Worm (Caenorhabditis elegans) whole organism, L4 larva: ENCODE results near the gene kin-26.
A peak's percentile ranks its signal among the peaks of the same experiment; 100 is the strongest.

Experiments used
- F10B5.3 ChIP-seq: sonication (generic microtip); optimal IDR thresholded peaks from 2 replicates; lab custom pipeline; 2016; ENCODE audit warnings: mild to moderate bottlenecking, missing genetic modification characterization, missing compliant biosample characterization
- F26F4.8 ChIP-seq: fragments of 200-800 bp; sonication (Bioruptor generic); conservative IDR thresholded peaks from 2 replicates; pipeline ENCODE4 v1.3.6; 2022; ENCODE audit warnings: missing genetic modification characterization, missing compliant biosample characterization
- F49E8.2 ChIP-seq: sonication (generic microtip); optimal IDR thresholded peaks from 2 replicates; lab custom pipeline; 2016; ENCODE audit warnings: missing compliant biosample characterization, mild to moderate bottlenecking, missing genetic modification characterization, borderline replicate concordance
- R02D3.7 ChIP-seq: fragments of 150-350 bp; sonication (generic microtip); optimal IDR thresholded peaks from 3 replicates; lab custom pipeline; 2014; ENCODE audit warnings: missing biosample characterization, missing genetic modification characterization
- T26A8.4 ChIP-seq: fragments of 200-800 bp; sonication (Bioruptor generic); IDR thresholded peaks from 2 replicates; pipeline ENCODE4 v1.3.6; 2022; ENCODE audit warnings: missing genetic modification characterization, missing compliant biosample characterization
- Y105C5A.15 ChIP-seq: fragments of 200-800 bp; sonication (Bioruptor generic); IDR thresholded peaks from 2 replicates; pipeline ENCODE4 v1.3.6; 2022; ENCODE audit warnings: missing genetic modification characterization, missing compliant biosample characterization
- Y48G9A.11 ChIP-seq: fragments of 200-800 bp; sonication (Bioruptor generic); IDR thresholded peaks from 2 replicates; pipeline ENCODE4 v1.3.6; 2022; ENCODE audit warnings: missing genetic modification reagents, missing genetic modification characterization, missing compliant biosample characterization
- Y5F2A.4 ChIP-seq: fragments of 200-800 bp; sonication (Bioruptor generic); optimal IDR thresholded peaks from 2 replicates; lab custom pipeline; 2018; ENCODE audit warnings: mild to moderate bottlenecking, missing genetic modification characterization, missing compliant biosample characterization
- ZK337.2 ChIP-seq: fragments of 200-800 bp; sonication (Bioruptor generic); IDR thresholded peaks from 2 replicates; pipeline ENCODE4 v1.3.6; 2022; ENCODE audit warnings: missing genetic modification reagents, missing genetic modification characterization, missing compliant biosample characterization
- ama-1 ChIP-seq: fragments of 150-350 bp; optimal IDR thresholded peaks from 2 replicates; lab custom pipeline; 2014; ENCODE audit warnings: inconsistent platforms, mixed read lengths
- arid-1 ChIP-seq: fragments of 200-800 bp; sonication (Bioruptor generic); conservative IDR thresholded peaks from 2 replicates; pipeline ENCODE4 v1.3.6; 2022; ENCODE audit warnings: missing genetic modification reagents, missing genetic modification characterization, missing compliant biosample characterization
- attf-4 ChIP-seq: sonication (generic microtip); optimal IDR thresholded peaks from 3 replicates; lab custom pipeline; 2017; ENCODE audit warnings: missing biosample characterization, missing genetic modification characterization
- ceh-20 ChIP-seq: fragments of 200-800 bp; sonication (Bioruptor generic); IDR thresholded peaks from 2 replicates; pipeline ENCODE4 v1.3.6; 2022; ENCODE audit warnings: missing genetic modification reagents, missing genetic modification characterization, missing compliant biosample characterization
- ceh-32 ChIP-seq: sonication (generic microtip); optimal IDR thresholded peaks from 2 replicates; lab custom pipeline; 2016; ENCODE audit warnings: mild to moderate bottlenecking, missing genetic modification characterization, missing compliant biosample characterization; ENCODE audit not compliant: poor library complexity
- ceh-62 ChIP-seq: sonication (generic microtip); optimal IDR thresholded peaks from 2 replicates; lab custom pipeline; 2017; ENCODE audit warnings: missing biosample characterization, missing genetic modification characterization
- daf-16 ChIP-seq, 3 experiments: sonication (generic microtip); optimal IDR thresholded peaks; 2 replicates each; lab custom pipeline; 2016 to 2017; ENCODE audit warnings: missing genetic modification characterization in 3 of 3, missing genetic modification reagents in 3 of 3, mild to moderate bottlenecking in 2 of 3, missing compliant biosample characterization in 2 of 3, missing biosample characterization in 1 of 3, moderate library complexity in 1 of 3
- dmd-6 ChIP-seq: fragments of 200-800 bp; sonication (Bioruptor generic); IDR thresholded peaks from 2 replicates; pipeline ENCODE4 v1.3.6; 2022; ENCODE audit warnings: missing genetic modification reagents, missing genetic modification characterization, missing compliant biosample characterization
- dpl-1 ChIP-seq: fragments of 150-350 bp; optimal IDR thresholded peaks from 2 replicates; lab custom pipeline; 2014; ENCODE audit warnings: missing biosample characterization, missing genetic modification reagents, missing genetic modification characterization
- dve-1 ChIP-seq: sonication (generic microtip); optimal IDR thresholded peaks from 2 replicates; lab custom pipeline; 2017; ENCODE audit warnings: antibody characterized with exemption, mild to moderate bottlenecking, missing genetic modification characterization, missing compliant biosample characterization; ENCODE audit not compliant: insufficient read depth
- egl-27 ChIP-seq: sonication (generic microtip); optimal IDR thresholded peaks from 3 replicates; lab custom pipeline; 2017; ENCODE audit warnings: missing biosample characterization, missing genetic modification reagents, missing genetic modification characterization
- fkh-10 ChIP-seq: fragments of 150-350 bp; optimal IDR thresholded peaks from 2 replicates; lab custom pipeline; 2014; ENCODE audit warnings: missing biosample characterization, missing genetic modification reagents, missing genetic modification characterization
- hlh-11 ChIP-seq: fragments of 200-800 bp; sonication (Bioruptor generic); optimal IDR thresholded peaks from 2 replicates; lab custom pipeline; 2018; ENCODE audit warnings: mild to moderate bottlenecking, missing genetic modification characterization, missing compliant biosample characterization
- hlh-30 ChIP-seq: sonication (generic microtip); optimal IDR thresholded peaks from 2 replicates; lab custom pipeline; 2017; ENCODE audit warnings: antibody characterized with exemption, mild to moderate bottlenecking, missing genetic modification characterization, missing compliant biosample characterization; ENCODE audit not compliant: insufficient read depth
- lim-7 ChIP-seq: fragments of 200-800 bp; sonication (Bioruptor generic); IDR thresholded peaks from 2 replicates; pipeline ENCODE4 v1.3.6; 2022; ENCODE audit warnings: missing genetic modification characterization, missing compliant biosample characterization
- lin-1 ChIP-seq: fragments of 200-800 bp; sonication (Bioruptor generic); IDR thresholded peaks from 2 replicates; pipeline ENCODE4 v1.3.6; 2022; ENCODE audit warnings: missing genetic modification reagents, missing genetic modification characterization, missing compliant biosample characterization
- lin-13 ChIP-seq: fragments of 150-350 bp; optimal IDR thresholded peaks from 2 replicates; lab custom pipeline; 2014; ENCODE audit warnings: missing biosample characterization, missing genetic modification reagents, missing genetic modification characterization
- madf-5 ChIP-seq, 2 experiments: fragments of 200-800 bp; sonication (Bioruptor generic); IDR thresholded peaks; 2 replicates each; pipeline ENCODE4 v1.3.6; 2022; ENCODE audit warnings: missing compliant biosample characterization in 2 of 2, missing genetic modification characterization in 2 of 2
- mdt-29 ChIP-seq: fragments of 200-800 bp; sonication (Bioruptor generic); IDR thresholded peaks from 2 replicates; pipeline ENCODE4 v1.3.6; 2022; ENCODE audit warnings: missing genetic modification reagents, missing genetic modification characterization, missing compliant biosample characterization
- mes-2 ChIP-seq: sonication (generic microtip); optimal IDR thresholded peaks from 2 replicates; lab custom pipeline; 2016; ENCODE audit warnings: missing genotype, mild to moderate bottlenecking, missing genetic modification characterization, missing compliant biosample characterization; ENCODE audit not compliant: poor library complexity, severe bottlenecking
- nhr-102 ChIP-seq: sonication (generic microtip); optimal IDR thresholded peaks from 2 replicates; lab custom pipeline; 2016; ENCODE audit warnings: mild to moderate bottlenecking, missing genetic modification characterization, moderate library complexity, missing compliant biosample characterization
- nhr-42 ChIP-seq: fragments of 200-800 bp; sonication (Bioruptor generic); IDR thresholded peaks from 2 replicates; pipeline ENCODE4 v1.3.6; 2022; ENCODE audit warnings: missing genetic modification characterization, missing compliant biosample characterization
- nhr-6 ChIP-seq: fragments of 150-350 bp; optimal IDR thresholded peaks from 2 replicates; lab custom pipeline; 2014; ENCODE audit warnings: missing biosample characterization, missing genetic modification characterization
- nhr-77 ChIP-seq: fragments of 150-350 bp; optimal IDR thresholded peaks from 2 replicates; lab custom pipeline; 2014; ENCODE audit warnings: missing biosample characterization, missing genetic modification characterization
- php-3 ChIP-seq: fragments of 200-800 bp; sonication (Bioruptor generic); IDR thresholded peaks from 2 replicates; pipeline ENCODE4 v1.3.6; 2022; ENCODE audit warnings: missing genetic modification reagents, missing genetic modification characterization, missing compliant biosample characterization
- rbr-2 ChIP-seq: sonication (generic microtip); optimal IDR thresholded peaks from 2 replicates; lab custom pipeline; 2016; ENCODE audit warnings: missing genotype, missing genetic modification characterization, missing compliant biosample characterization
- snpc-1.2 ChIP-seq: fragments of 200-800 bp; sonication (Bioruptor generic); IDR thresholded peaks from 2 replicates; pipeline ENCODE4 v1.3.6; 2022; ENCODE audit warnings: missing genetic modification reagents, missing genetic modification characterization, missing compliant biosample characterization
- snpc-4 ChIP-seq: fragments of 150-350 bp; optimal IDR thresholded peaks from 2 replicates; lab custom pipeline; 2014; ENCODE audit warnings: missing biosample characterization, missing genetic modification characterization
- spr-1 ChIP-seq: sonication (generic microtip); optimal IDR thresholded peaks from 2 replicates; lab custom pipeline; 2016; ENCODE audit warnings: mild to moderate bottlenecking, missing genetic modification characterization, missing compliant biosample characterization
- spr-3 ChIP-seq: fragments of 200-800 bp; sonication (Bioruptor generic); optimal IDR thresholded peaks from 2 replicates; lab custom pipeline; 2018; ENCODE audit warnings: mild to moderate bottlenecking, missing genetic modification characterization, missing compliant biosample characterization
- unc-130 ChIP-seq: sonication (generic microtip); optimal IDR thresholded peaks from 2 replicates; lab custom pipeline; 2016; ENCODE audit warnings: missing genetic modification reagents, missing genetic modification characterization, missing compliant biosample characterization
- unc-39 ChIP-seq: sonication (generic microtip); optimal IDR thresholded peaks from 2 replicates; lab custom pipeline; 2017; ENCODE audit warnings: missing biosample characterization, missing genetic modification characterization
- unc-62 ChIP-seq, 3 experiments: fragments of 150-350 bp in 1 of 3; sonication (generic microtip); optimal IDR thresholded peaks in 2 of 3; peaks in 1 of 3; 1 replicate in 1 of 3; 2 replicates in 2 of 3; lab custom pipeline; 2014 to 2017; ENCODE audit warnings: missing biosample characterization in 3 of 3, missing genetic modification characterization in 3 of 3, missing genetic modification reagents in 3 of 3, missing genotype in 1 of 3
- vab-7 ChIP-seq: fragments of 200-800 bp; sonication (Bioruptor generic); IDR thresholded peaks from 2 replicates; pipeline ENCODE4 v1.3.6; 2022; ENCODE audit warnings: missing genetic modification reagents, missing genetic modification characterization, missing compliant biosample characterization
- zag-1 ChIP-seq: fragments of 150-350 bp; optimal IDR thresholded peaks from 2 replicates; lab custom pipeline; 2014; ENCODE audit warnings: missing biosample characterization, missing genetic modification characterization
- zip-2 ChIP-seq: fragments of 150-350 bp; optimal IDR thresholded peaks from 2 replicates; lab custom pipeline; 2014; ENCODE audit warnings: missing biosample characterization, missing genetic modification characterization
- ztf-11 ChIP-seq: fragments of 150-350 bp; optimal IDR thresholded peaks from 2 replicates; lab custom pipeline; 2014; ENCODE audit warnings: missing biosample characterization, missing genetic modification characterization

The kin-26 gene

DNA sequence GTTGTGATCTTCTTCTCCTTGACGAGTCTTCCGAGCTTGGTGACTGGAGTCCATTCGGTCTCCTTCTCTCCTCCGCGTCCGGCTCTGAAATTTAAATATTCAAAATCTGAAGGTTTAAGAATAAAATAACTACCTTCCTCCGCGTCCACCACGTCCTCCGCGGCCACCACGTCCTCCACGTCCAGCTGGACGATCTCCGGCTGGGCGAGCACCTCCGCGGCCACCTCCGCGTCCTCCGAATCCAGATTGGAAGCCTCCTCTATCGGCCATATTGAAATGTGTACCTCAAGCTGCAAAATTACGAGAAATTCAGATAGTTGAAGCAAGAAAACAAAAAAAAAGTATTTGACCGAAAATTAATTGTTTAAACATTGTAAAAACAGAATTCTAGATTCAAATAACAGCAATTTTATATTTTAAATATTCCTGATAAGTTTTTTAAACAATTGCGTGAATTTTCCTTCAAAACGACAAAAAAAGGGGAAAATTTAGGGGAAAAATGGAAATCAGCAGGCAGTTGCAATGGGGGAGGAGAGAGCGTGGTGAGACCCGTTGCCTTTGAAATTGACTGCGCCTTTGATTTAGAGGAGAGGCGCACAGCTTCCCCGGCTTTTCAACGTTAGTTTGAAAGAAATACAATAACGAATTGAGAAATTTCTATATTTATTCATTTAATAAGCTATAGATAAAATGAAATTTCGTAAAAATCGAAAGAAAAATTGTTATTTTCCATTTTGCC, 48.6 kb upstream of the kin-26 start, which contains the start of gene rps-2 (continued):
- TF ChIP-seq hlh-30 (tag; lab: Kevin White, UChicago), result no peak
- TF ChIP-seq nhr-6 (tag; lab: Kevin White, UChicago), result no peak
- no peak for TF ChIP-seq F10B5.3 (tag; lab: Kevin White, UChicago)
- TF ChIP-seq snpc-4 (tag; lab: Kevin White, UChicago), result no peak
- TF ChIP-seq ZK337.2, result no peak
- no peak for TF ChIP-seq madf-5 (GFP tag; IDR thresholded peaks at IDR 0.05; lab: Robert Waterston, UW)
- no peak for TF ChIP-seq ceh-20 (GFP tag; lab: Robert Waterston, UW)
- no peak for TF ChIP-seq F49E8.2
- no peak for TF ChIP-seq snpc-1.2 (GFP tag; lab: Robert Waterston, UW)
- TF ChIP-seq dmd-6 (GFP tag; lab: Robert Waterston, UW), result no peak
- no peak for TF ChIP-seq nhr-77
- no peak for TF ChIP-seq spr-3 (GFP tag; lab: Kevin White, UChicago)
- no peak for TF ChIP-seq arid-1 (GFP tag; lab: Robert Waterston, UW)
- TF ChIP-seq attf-4 (tag; lab: Kevin White, UChicago), result no peak
- TF ChIP-seq T26A8.4 (GFP tag; lab: Robert Waterston, UW), result no peak
- peak; percentile 6 for TF ChIP-seq dpl-1 (GFP tag; lab: Kevin White, UChicago)
- no peak for TF ChIP-seq lim-7
- no peak for TF ChIP-seq php-3
- peak; percentile 18 for TF ChIP-seq rbr-2
- TF ChIP-seq Y5F2A.4 (GFP tag; lab: Kevin White, UChicago), result no peak
- no peak for TF ChIP-seq lin-1 (GFP tag; lab: Robert Waterston, UW)
- no peak for TF ChIP-seq zag-1 (tag; lab: Kevin White, UChicago)

ce11 chrIV:7924975-7925828, 47.5 kb upstream of the kin-26 start:
- TF ChIP-seq madf-5 (GFP tag; IDR thresholded peaks at IDR 0.05; lab: Robert Waterston, UW) (no peak), ama-1 (lab: Kevin White, UChicago) (peak; percentile 75), daf-16 (GFP tag; optimal IDR thresholded peaks at IDR 0.05; lab: Kevin White, UChicago) (peak in 1 of 2 experiments; percentile 16), daf-16 (tag; optimal IDR thresholded peaks at IDR 0.05; lab: Kevin White, UChicago) (no peak), dve-1 (tag; lab: Kevin White, UChicago) (no peak), F26F4.8 (GFP tag; lab: Robert Waterston, UW) (no peak), lim-7 (no peak), zip-2 (no peak), spr-3 (GFP tag; lab: Kevin White, UChicago) (no peak), ceh-62 (tag; lab: Kevin White, UChicago) (no peak), dmd-6 (GFP tag; lab: Robert Waterston, UW) (no peak), mdt-29 (no peak), unc-130 (no peak), nhr-102 (tag; lab: Kevin White, UChicago) (no peak), arid-1 (GFP tag; lab: Robert Waterston, UW) (peak; percentile 32; the same call in 1 of the 2 replicates), Y48G9A.11 (GFP tag; lab: Robert Waterston, UW) (no peak), egl-27 (tag; lab: Kevin White, UChicago) (no peak), spr-1 (tag; lab: Kevin White, UChicago) (no peak), unc-39 (tag; lab: Kevin White, UChicago) (no peak), R02D3.7 (tag; lab: Kevin White, UChicago) (no peak), lin-13 (no peak), snpc-1.2 (GFP tag; lab: Robert Waterston, UW) (peak; percentile 55; the same call in 1 of the 2 replicates), unc-62 (GFP tag; optimal IDR thresholded peaks at IDR 0.05 in 1 of 2; lab: Kevin White, UChicago) (no peak), unc-62 (tag; optimal IDR thresholded peaks at IDR 0.05; lab: Kevin White, UChicago) (no peak), Y105C5A.15 (GFP tag; lab: Robert Waterston, UW) (no peak), nhr-42 (GFP tag; lab: Robert Waterston, UW) (no peak), rbr-2 (no peak), hlh-11 (no peak), mes-2 (peak; percentile 8), ceh-32 (tag; lab: Kevin White, UChicago) (no peak), ztf-11 (tag; lab: Kevin White, UChicago) (no peak), fkh-10 (GFP tag; lab: Kevin White, UChicago) (no peak), vab-7 (no peak)
